Fruit fly (Drosophila melanogaster) S2 (cell line): ENCODE measurements around the gene CG13407.

Experiments used
- CG8478 ChIP-seq: fragments of >200 bp; optimal IDR thresholded peaks from 2 replicates; lab custom pipeline; 2018
- CTCF ChIP-seq, 2 experiments: fragments of >200 bp; optimal IDR thresholded peaks; 2 replicates each; lab custom pipeline; 2018

The CG13407 gene

dm6 chr3R:22147426-22147825, 44.2 kb downstream of the CG13407 start:
- TF ChIP-seq CTCF (optimal IDR thresholded peaks at IDR 0.05; lab: Kevin White, UChicago), result no peak
- no peak for TF ChIP-seq CG8478 (lab: Kevin White, UChicago)

DNA sequence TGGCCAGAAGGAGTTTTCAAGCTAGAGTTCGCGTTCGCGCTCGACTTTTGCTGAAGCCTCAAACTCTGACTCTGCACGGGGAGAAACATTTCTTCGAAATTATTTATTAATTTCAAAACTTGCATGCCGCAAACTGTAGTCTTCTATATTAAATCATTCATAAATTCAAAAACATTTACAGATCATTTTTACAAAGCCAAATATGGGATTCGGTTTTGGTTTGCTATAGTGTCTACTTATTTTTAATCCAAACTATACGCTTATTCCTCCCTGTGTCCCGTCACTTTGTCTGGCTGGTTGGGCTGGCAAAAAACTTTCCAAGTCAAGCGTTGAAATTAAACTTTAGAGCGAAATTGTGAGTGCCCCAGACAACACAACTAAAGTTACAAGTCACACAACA, 45.1 kb downstream of the CG13407 start:
- TF ChIP-seq CG8478 (lab: Kevin White, UChicago) (no peak), CTCF (optimal IDR thresholded peaks at IDR 0.05; lab: Kevin White, UChicago) (no peak)

- no peak for TF ChIP-seq CTCF (optimal IDR thresholded peaks at IDR 0.05; lab: Kevin White, UChicago)
- TF ChIP-seq CG8478 (lab: Kevin White, UChicago), result no peak
These were observed 46.7 kb downstream of the CG13407 start for dm6 chr3R:22149923-22150322.

- TF ChIP-seq CG8478 (lab: Kevin White, UChicago) (no peak), CTCF (optimal IDR thresholded peaks at IDR 0.05; lab: Kevin White, UChicago) (no peak)
These were observed 47.2 kb downstream of the CG13407 start for dm6 chr3R:22150433-22150832.

dm6 chr3R:22152424-22152823, 49.2 kb downstream of the CG13407 start:
- TF ChIP-seq CTCF (optimal IDR thresholded peaks at IDR 0.05; lab: Kevin White, UChicago), result no peak
- TF ChIP-seq CG8478 (lab: Kevin White, UChicago), result no peak

- no peak for TF ChIP-seq CG8478 (lab: Kevin White, UChicago)
- no peak for TF ChIP-seq CTCF (optimal IDR thresholded peaks at IDR 0.05; lab: Kevin White, UChicago)
These were observed 50.5 kb downstream of the CG13407 start for dm6 chr3R:22153693-22154092.
